Fruit fly (Drosophila melanogaster) whole organism, wandering third instar larva: ENCODE results near the gene Myc.

ENCODE experiments used
- Abd-B ChIP-seq: fragments of >200 bp; optimal IDR thresholded peaks from 2 replicates; lab custom pipeline; 2017; ENCODE audit warnings: missing biosample characterization, missing genetic modification characterization
- CG32264 ChIP-seq: fragments of 200-800 bp; sonication (Bioruptor generic); optimal IDR thresholded peaks from 2 replicates; lab custom pipeline; 2016; ENCODE audit warnings: missing biosample characterization, missing genetic modification characterization
- CG9705 ChIP-seq: fragments of 200-800 bp; sonication (Bioruptor generic); optimal IDR thresholded peaks from 2 replicates; lab custom pipeline; 2018; ENCODE audit warnings: missing biosample characterization, mild to moderate bottlenecking, missing genetic modification characterization
- CrebA ChIP-seq: fragments of 200-800 bp; sonication (Bioruptor generic); optimal IDR thresholded peaks from 2 replicates; lab custom pipeline; 2016; ENCODE audit warnings: missing biosample characterization, mild to moderate bottlenecking, missing genetic modification characterization, borderline replicate concordance
- Dfd ChIP-seq: fragments of >200 bp; optimal IDR thresholded peaks from 2 replicates; lab custom pipeline; 2017; ENCODE audit warnings: missing biosample characterization, missing genetic modification characterization
- Dif ChIP-seq: fragments of 200-275, 200-300 bp; sonication (Bioruptor generic); optimal IDR thresholded peaks from 2 replicates; lab custom pipeline; 2018; ENCODE audit warnings: missing biosample characterization, missing genetic modification characterization; ENCODE audit not compliant: partially characterized antibody
- GATAd ChIP-seq: sonication (Bioruptor generic); optimal IDR thresholded peaks from 2 replicates; lab custom pipeline; 2016; ENCODE audit warnings: missing biosample characterization, missing genetic modification characterization
- HLH106 ChIP-seq: fragments of 200-800 bp; optimal IDR thresholded peaks from 3 replicates; lab custom pipeline; 2019; ENCODE audit warnings: missing biosample characterization, mild to moderate bottlenecking, missing genetic modification characterization, moderate library complexity
- Hnf4 ChIP-seq: fragments of 200-800 bp; sonication (Bioruptor generic); optimal IDR thresholded peaks from 2 replicates; lab custom pipeline; 2016; ENCODE audit warnings: missing biosample characterization, mild to moderate bottlenecking, missing genetic modification characterization
- Hr78 ChIP-seq: fragments of >200 bp; optimal IDR thresholded peaks from 2 replicates; lab custom pipeline; 2017; ENCODE audit warnings: missing biosample characterization, missing genetic modification characterization
- Hr83 ChIP-seq: fragments of 200-300 bp; sonication (Bioruptor generic); optimal IDR thresholded peaks from 2 replicates; lab custom pipeline; 2016; ENCODE audit warnings: missing biosample characterization, mild to moderate bottlenecking, missing genetic modification characterization, moderate library complexity; ENCODE audit not compliant: poor library complexity, severe bottlenecking
- Jra ChIP-seq: sonication (Bioruptor generic); optimal IDR thresholded peaks from 2 replicates; lab custom pipeline; 2016; ENCODE audit warnings: missing biosample characterization, missing genetic modification characterization
- Myc ChIP-seq: fragments of >200 bp; optimal IDR thresholded peaks from 2 replicates; lab custom pipeline; 2017
- N ChIP-seq: fragments of >200 bp; optimal IDR thresholded peaks from 2 replicates; lab custom pipeline; 2018; ENCODE audit warnings: missing biosample characterization, missing external identifiers, missing genetic modification characterization
- OdsH ChIP-seq: fragments of 200-800 bp; sonication (Bioruptor generic); optimal IDR thresholded peaks from 2 replicates; lab custom pipeline; 2016; ENCODE audit warnings: missing biosample characterization, mild to moderate bottlenecking, missing genetic modification characterization
- Rel ChIP-seq, 2 experiments: fragments of 200-800 bp; sonication (Bioruptor generic) in 1 of 2; optimal IDR thresholded peaks; 2 replicates in 1 of 2; 3 replicates in 1 of 2; lab custom pipeline; 2016 to 2019; ENCODE audit warnings: mild to moderate bottlenecking in 2 of 2, missing biosample characterization in 2 of 2, missing genetic modification characterization in 2 of 2, moderate library complexity in 1 of 2
- Sp1 ChIP-seq: fragments of 200-800 bp; sonication (Bioruptor generic); optimal IDR thresholded peaks from 3 replicates; lab custom pipeline; 2019; ENCODE audit warnings: missing biosample characterization, mild to moderate bottlenecking, missing genetic modification characterization, moderate library complexity
- Vsx2 ChIP-seq: fragments of 200-300, 225-300 bp; sonication (Bioruptor generic); optimal IDR thresholded peaks from 2 replicates; lab custom pipeline; 2018; ENCODE audit warnings: missing biosample characterization, missing genetic modification characterization; ENCODE audit not compliant: partially characterized antibody
- br ChIP-seq: fragments of 200-800 bp; sonication (Bioruptor generic); optimal IDR thresholded peaks from 2 replicates; lab custom pipeline; 2016; ENCODE audit warnings: missing biosample characterization, missing genetic modification characterization
- brk ChIP-seq: fragments of 200-800 bp; sonication (Bioruptor generic); optimal IDR thresholded peaks from 2 replicates; lab custom pipeline; 2016; ENCODE audit warnings: missing biosample characterization, mild to moderate bottlenecking, missing genetic modification characterization
- dl ChIP-seq, 2 experiments: fragments of 175-275, 200-275 bp in 1 of 2; fragments of 200-275 bp in 1 of 2; sonication (Bioruptor generic); optimal IDR thresholded peaks; lab custom pipeline; 2018; ENCODE audit warnings: mild to moderate bottlenecking in 2 of 2, missing biosample characterization in 2 of 2, missing genetic modification characterization in 2 of 2, moderate library complexity in 2 of 2; ENCODE audit not compliant: partially characterized antibody in 2 of 2, insufficient read depth in 1 of 2
- dmrt93B ChIP-seq: fragments of 200-800 bp; sonication (Bioruptor generic); optimal IDR thresholded peaks from 2 replicates; lab custom pipeline; 2018; ENCODE audit warnings: missing biosample characterization, mild to moderate bottlenecking, missing genetic modification characterization
- dsf ChIP-seq: sonication (Bioruptor generic); optimal IDR thresholded peaks from 2 replicates; lab custom pipeline; 2016; ENCODE audit warnings: missing biosample characterization, missing genetic modification characterization, borderline replicate concordance
- ey ChIP-seq: fragments of 200-800 bp; sonication (Bioruptor generic); optimal IDR thresholded peaks from 2 replicates; lab custom pipeline; 2016; ENCODE audit warnings: missing biosample characterization, missing genetic modification characterization
- foxo ChIP-seq, 2 experiments: fragments of 200-800 bp; sonication (Bioruptor generic); optimal IDR thresholded peaks; 2 replicates in 1 of 2; 3 replicates in 1 of 2; lab custom pipeline; 2016 to 2017; ENCODE audit warnings: missing biosample characterization in 2 of 2, missing genetic modification characterization in 2 of 2
- fru ChIP-seq: fragments of 200-800 bp; sonication (Bioruptor generic); optimal IDR thresholded peaks from 3 replicates; lab custom pipeline; 2016; ENCODE audit warnings: missing biosample characterization, mild to moderate bottlenecking, missing genetic modification characterization
- h ChIP-seq: fragments of 200-800 bp; sonication (Bioruptor generic); optimal IDR thresholded peaks from 3 replicates; lab custom pipeline; 2016; ENCODE audit warnings: missing biosample characterization, mild to moderate bottlenecking, missing genetic modification characterization
- lola ChIP-seq: fragments of >200 bp; optimal IDR thresholded peaks from 2 replicates; lab custom pipeline; 2017; ENCODE audit warnings: missing biosample characterization, missing genetic modification characterization
- pan ChIP-seq: fragments of >200 bp; optimal IDR thresholded peaks from 2 replicates; lab custom pipeline; 2017
- psq ChIP-seq: fragments of 200-800 bp; sonication (Bioruptor generic); optimal IDR thresholded peaks from 3 replicates; lab custom pipeline; 2017; ENCODE audit warnings: missing biosample characterization, mild to moderate bottlenecking, missing genetic modification characterization, moderate library complexity
- rgr ChIP-seq: fragments of 200-800 bp; sonication (Bioruptor generic); optimal IDR thresholded peaks from 3 replicates; lab custom pipeline; 2016; ENCODE audit warnings: missing biosample characterization, mild to moderate bottlenecking, missing genetic modification characterization
- sage ChIP-seq: fragments of 200-800 bp; sonication (Bioruptor generic); optimal IDR thresholded peaks from 2 replicates; lab custom pipeline; 2016; ENCODE audit warnings: missing biosample characterization, mild to moderate bottlenecking, missing genetic modification characterization
- sv ChIP-seq: fragments of 200-800 bp; sonication (Bioruptor generic); optimal IDR thresholded peaks from 3 replicates; lab custom pipeline; 2016; ENCODE audit warnings: missing biosample characterization, missing genetic modification characterization
- tai ChIP-seq: sonication (Bioruptor generic); optimal IDR thresholded peaks from 2 replicates; lab custom pipeline; 2016; ENCODE audit warnings: missing biosample characterization, missing genetic modification characterization
- usp ChIP-seq: fragments of >200 bp; optimal IDR thresholded peaks from 2 replicates; lab custom pipeline; 2017; ENCODE audit warnings: missing biosample characterization, missing genetic modification characterization
- woc ChIP-seq: sonication (Bioruptor generic); optimal IDR thresholded peaks from 2 replicates; lab custom pipeline; 2016; ENCODE audit warnings: missing biosample characterization, mild to moderate bottlenecking, missing genetic modification characterization

Myc gene

DNA sequence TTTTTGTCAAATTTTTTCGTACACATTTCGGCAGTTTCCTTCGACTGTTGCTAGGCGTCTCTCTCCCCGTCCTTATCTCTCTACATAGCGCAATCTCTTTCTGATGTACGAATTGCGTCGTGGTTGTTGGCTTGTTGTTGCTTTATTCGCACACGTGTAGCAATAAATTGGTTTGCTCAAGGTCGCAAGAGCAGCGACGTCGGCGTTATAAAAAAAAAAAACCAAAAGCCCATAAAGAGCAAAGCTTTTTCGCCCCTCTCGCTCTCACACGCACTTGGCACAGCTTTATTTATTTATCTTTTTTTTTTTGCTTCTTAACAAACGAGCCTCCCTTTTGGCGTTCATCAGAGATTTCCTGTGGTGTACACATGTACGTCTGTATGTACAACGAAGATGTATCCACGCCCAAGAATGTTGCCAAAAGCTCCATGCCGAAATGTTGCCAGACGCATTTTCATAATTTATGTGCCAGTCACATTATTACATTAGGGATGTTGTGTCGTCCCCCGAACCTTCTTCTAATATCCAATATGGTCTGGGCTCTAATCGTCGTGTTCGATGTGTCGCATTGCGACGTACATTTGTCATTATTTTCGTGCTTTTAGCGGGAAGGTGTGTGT, 6.5 kb downstream of the Myc start:
- TF ChIP-seq h (GFP tag; lab: Kevin White, UChicago) (peak; percentile 4), Hnf4 (GFP tag; lab: Kevin White, UChicago) (no peak)

DNA sequence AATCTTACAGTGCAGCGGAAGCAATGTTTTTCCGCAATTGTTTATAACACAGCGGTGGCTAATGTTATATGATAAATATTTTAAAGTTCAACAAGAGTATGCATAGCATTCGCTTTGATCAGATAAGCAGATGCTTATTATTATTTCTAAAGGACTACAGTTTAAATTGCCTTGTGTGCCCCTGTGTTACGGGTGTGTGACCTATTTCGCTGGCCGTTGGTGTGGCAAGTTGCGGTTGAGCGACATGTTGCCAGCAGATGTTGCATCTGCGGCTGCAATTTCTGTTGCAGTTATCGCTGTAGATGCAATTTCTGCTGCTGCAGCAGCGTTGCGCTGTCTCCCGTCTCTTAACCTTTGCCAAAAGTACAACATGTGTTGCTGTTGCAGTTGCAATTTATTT, 7.2 kb downstream of the Myc start:
- no peak for TF ChIP-seq usp (GFP tag; lab: Kevin White, UChicago)
- TF ChIP-seq tai (GFP tag; lab: Kevin White, UChicago), result no peak
- no peak for TF ChIP-seq dmrt93B (GFP tag; lab: Kevin White, UChicago)
- TF ChIP-seq HLH106, result peak; percentile 1
- TF ChIP-seq Jra (GFP tag; lab: Kevin White, UChicago), result no peak
- TF ChIP-seq Myc (lab: Kevin White, UChicago), result no peak
- no peak for TF ChIP-seq sv (GFP tag; lab: Kevin White, UChicago)
- TF ChIP-seq Dfd, result no peak
- peak; percentile 5 for TF ChIP-seq ey (GFP tag; lab: Kevin White, UChicago)
- peak in 1 of 2 experiments; percentile 30 for TF ChIP-seq foxo (GFP tag; optimal IDR thresholded peaks at IDR 0.05; lab: Kevin White, UChicago)
- TF ChIP-seq woc, result no peak
- TF ChIP-seq, all 38 proteins: peak for 3

DNA sequence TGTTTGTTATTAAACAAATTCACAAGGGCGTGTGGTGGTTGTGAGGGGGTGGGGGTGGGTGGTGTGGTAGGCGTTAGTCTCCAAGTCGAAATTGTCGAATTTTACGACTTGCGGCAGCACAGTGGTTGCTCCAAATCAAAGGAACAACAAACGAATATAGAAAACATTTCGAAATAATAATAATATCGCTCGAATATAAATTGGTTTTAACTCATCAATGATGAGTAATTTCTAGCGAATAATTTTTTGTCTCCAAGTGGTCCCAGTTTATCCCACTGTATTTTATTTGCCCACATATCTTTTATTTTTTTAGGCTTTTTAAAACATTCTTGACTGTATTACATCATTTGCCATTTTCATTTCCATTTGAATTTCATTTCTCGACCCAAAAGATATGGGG, 8.0 kb downstream of the Myc start:
- TF ChIP-seq sv (GFP tag; lab: Kevin White, UChicago), result no peak
- TF ChIP-seq CrebA (GFP tag; lab: Kevin White, UChicago), result no peak
- TF ChIP-seq Vsx2, result no peak
- peak; percentile 69 for TF ChIP-seq br (GFP tag; lab: Kevin White, UChicago)
- TF ChIP-seq h (GFP tag; lab: Kevin White, UChicago), result peak; percentile 80
- peak; percentile 17 for TF ChIP-seq tai (GFP tag; lab: Kevin White, UChicago)
- TF ChIP-seq dmrt93B (GFP tag; lab: Kevin White, UChicago), result peak; percentile 56
- no peak for TF ChIP-seq brk (GFP tag; lab: Kevin White, UChicago)
- peak; percentile 69 for TF ChIP-seq Sp1 (GFP tag; lab: Kevin White, UChicago)
- TF ChIP-seq CG9705 (GFP tag; lab: Kevin White, UChicago), result peak; percentile 34
- TF ChIP-seq rgr (GFP tag; lab: Kevin White, UChicago), result peak; percentile 75
- TF ChIP-seq Rel (GFP tag; optimal IDR thresholded peaks at IDR 0.05; lab: Kevin White, UChicago), result peak; percentile 10
- peak; percentile 28 for TF ChIP-seq Rel (tag; optimal IDR thresholded peaks at IDR 0.05; lab: Kevin White, UChicago)
- peak; percentile 42 for TF ChIP-seq woc
- TF ChIP-seq Hnf4 (GFP tag; lab: Kevin White, UChicago), result peak; percentile 70
- TF ChIP-seq ey (GFP tag; lab: Kevin White, UChicago), result peak; percentile 80
- TF ChIP-seq OdsH (GFP tag; lab: Kevin White, UChicago), result peak; percentile 73
- TF ChIP-seq foxo (GFP tag; optimal IDR thresholded peaks at IDR 0.05; lab: Kevin White, UChicago), result peak in 1 of 2 experiments; percentile 78
- TF ChIP-seq fru (GFP tag; lab: Kevin White, UChicago), result peak; percentile 75
- peak; percentile 81 for TF ChIP-seq HLH106
- TF ChIP-seq CG32264 (GFP tag; lab: Kevin White, UChicago), result peak; percentile 60
- TF ChIP-seq, all 38 proteins: peak for 16

DNA sequence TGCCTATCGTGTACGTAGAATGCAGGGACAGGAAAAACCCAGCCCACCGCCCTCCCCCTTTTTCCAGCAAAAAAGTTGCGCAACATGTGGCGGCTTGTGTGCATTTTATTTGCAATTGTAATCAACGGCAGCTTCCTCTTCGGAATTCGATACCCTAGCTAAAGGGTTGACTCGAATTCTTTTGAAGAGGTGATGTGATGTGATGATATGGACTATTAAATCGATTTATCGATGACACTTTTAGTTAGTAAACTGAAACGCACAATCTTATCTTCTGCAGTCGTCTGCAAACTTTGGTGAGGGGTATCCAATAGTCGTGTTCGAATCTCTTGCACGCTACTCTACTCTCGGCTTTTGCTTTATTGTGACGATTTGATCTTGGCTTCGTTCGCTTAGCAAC, 8.7 kb downstream of the Myc start:
- no peak for TF ChIP-seq dl (GFP tag; optimal IDR thresholded peaks at IDR 0.05; lab: Kevin White, UChicago; ENCODE audit: insufficient read depth in 1 of 2, partially characterized antibody in 2 of 2)
- TF ChIP-seq OdsH (GFP tag; lab: Kevin White, UChicago), result peak; percentile 92
- peak; percentile 83 for TF ChIP-seq CG32264 (GFP tag; lab: Kevin White, UChicago)
- TF ChIP-seq N, result no peak
- TF ChIP-seq usp (GFP tag; lab: Kevin White, UChicago), result no peak
- no peak for TF ChIP-seq Myc (lab: Kevin White, UChicago)
- peak; percentile 87 for TF ChIP-seq Hnf4 (GFP tag; lab: Kevin White, UChicago)
- TF ChIP-seq Jra (GFP tag; lab: Kevin White, UChicago), result peak; percentile 28
- TF ChIP-seq CrebA (GFP tag; lab: Kevin White, UChicago), result no peak
- peak; percentile 65 for TF ChIP-seq brk (GFP tag; lab: Kevin White, UChicago)
- no peak for TF ChIP-seq Dif
- peak; percentile 35 for TF ChIP-seq CG9705 (GFP tag; lab: Kevin White, UChicago)
- TF ChIP-seq Hr83 (GFP tag; lab: Kevin White, UChicago), result no peak
- peak; percentile 49 for TF ChIP-seq pan (lab: Kevin White, UChicago)
- TF ChIP-seq h (GFP tag; lab: Kevin White, UChicago), result peak; percentile 94
- peak; percentile 84 for TF ChIP-seq Sp1 (GFP tag; lab: Kevin White, UChicago)
- no peak for TF ChIP-seq Dfd
- peak; percentile 55 for TF ChIP-seq sv (GFP tag; lab: Kevin White, UChicago)
- TF ChIP-seq HLH106, result peak; percentile 87
- TF ChIP-seq dmrt93B (GFP tag; lab: Kevin White, UChicago), result peak; percentile 79
- TF ChIP-seq ey (GFP tag; lab: Kevin White, UChicago), result peak; percentile 96
- no peak for TF ChIP-seq dsf
- TF ChIP-seq sage, result peak; percentile 54
- TF ChIP-seq br (GFP tag; lab: Kevin White, UChicago), result peak; percentile 93
- TF ChIP-seq psq (GFP tag; lab: Kevin White, UChicago), result peak; percentile 91
- TF ChIP-seq tai (GFP tag; lab: Kevin White, UChicago), result peak; percentile 68
- TF ChIP-seq fru (GFP tag; lab: Kevin White, UChicago), result peak; percentile 93
- no peak for TF ChIP-seq Abd-B (GFP tag; lab: Kevin White, UChicago)
- TF ChIP-seq Rel (GFP tag; optimal IDR thresholded peaks at IDR 0.05; lab: Kevin White, UChicago), result no peak
- peak; percentile 20 for TF ChIP-seq Rel (tag; optimal IDR thresholded peaks at IDR 0.05; lab: Kevin White, UChicago)
- TF ChIP-seq lola (GFP tag; lab: Kevin White, UChicago), result no peak
- no peak for TF ChIP-seq Vsx2
- no peak for TF ChIP-seq Hr78 (GFP tag; lab: Kevin White, UChicago)
- TF ChIP-seq woc, result peak; percentile 92
- TF ChIP-seq foxo (GFP tag; optimal IDR thresholded peaks at IDR 0.05; lab: Kevin White, UChicago), result peak; percentile 45 to 93
- no peak for TF ChIP-seq GATAd (GFP tag; lab: Kevin White, UChicago)
